Worm (Caenorhabditis elegans) whole organism, L2 larva: ENCODE results near the gene ZK54.3.

ENCODE experiments used
- elt-1 ChIP-seq: fragments of 150-350 bp; optimal IDR thresholded peaks from 2 replicates; lab custom pipeline; 2014; ENCODE audit warnings: missing biosample characterization, missing genetic modification characterization
- fos-1 ChIP-seq: fragments of 150-350 bp; optimal IDR thresholded peaks from 2 replicates; lab custom pipeline; 2014; ENCODE audit warnings: missing biosample characterization, missing genetic modification characterization
- lin-11 ChIP-seq: fragments of 150-350 bp; sonication (generic microtip); optimal IDR thresholded peaks from 2 replicates; lab custom pipeline; 2014; ENCODE audit warnings: missing biosample characterization, missing genetic modification characterization, inconsistent platforms, mixed read lengths
- lin-39 ChIP-seq: fragments of 150-350 bp; optimal IDR thresholded peaks from 2 replicates; lab custom pipeline; 2014; ENCODE audit warnings: missing biosample characterization, missing genetic modification reagents, missing genetic modification characterization
- nhr-6 ChIP-seq: fragments of 150-350 bp; optimal IDR thresholded peaks from 2 replicates; lab custom pipeline; 2014; ENCODE audit warnings: missing biosample characterization, missing genetic modification characterization

ce11 chrX:17471703-17472102 lies 4.9 kb upstream of the ZK54.3 start:
- TF ChIP-seq lin-39 (tag; lab: Kevin White, UChicago): no peak
- no peak for TF ChIP-seq lin-11 (tag; lab: Kevin White, UChicago)
- TF ChIP-seq elt-1: no peak
- peak; percentile 52 for TF ChIP-seq fos-1 (tag; lab: Kevin White, UChicago)
- no peak for TF ChIP-seq nhr-6
